Fruit fly (Drosophila melanogaster) whole organism, prepupa: ENCODE results near the gene CG44000.

Source experiments
- CG10631 ChIP-seq: fragments of 200-800 bp; sonication (Bioruptor generic); optimal IDR thresholded peaks from 2 replicates; lab custom pipeline; 2016; ENCODE audit warnings: missing biosample characterization, missing genetic modification characterization
- CG11294 ChIP-seq: fragments of 200-800 bp; sonication (Bioruptor generic); IDR thresholded peaks from 2 replicates; pipeline ENCODE4 v1.3.6; 2022; ENCODE audit warnings: missing biosample characterization, missing genetic modification characterization
- CG15336 ChIP-seq: fragments of 200-800 bp; sonication (Bioruptor generic); IDR thresholded peaks from 2 replicates; pipeline ENCODE4 v1.3.6; 2022; ENCODE audit warnings: missing biosample characterization, missing genetic modification characterization
- CG16779 ChIP-seq: fragments of 200-800 bp; sonication (Bioruptor generic); optimal IDR thresholded peaks from 3 replicates; lab custom pipeline; 2017; ENCODE audit warnings: missing biosample characterization, mild to moderate bottlenecking, missing genetic modification characterization
- CG31627 ChIP-seq: fragments of 200-800 bp; sonication (Bioruptor generic); optimal IDR thresholded peaks from 3 replicates; lab custom pipeline; 2016; ENCODE audit warnings: missing biosample characterization, missing genetic modification characterization
- CG32006 ChIP-seq: fragments of 200-800 bp; sonication (Bioruptor generic); optimal IDR thresholded peaks from 3 replicates; lab custom pipeline; 2017; ENCODE audit warnings: missing biosample characterization, mild to moderate bottlenecking, missing genetic modification characterization
- CG34406 ChIP-seq: fragments of 200-800 bp; sonication (Bioruptor generic); optimal IDR thresholded peaks from 3 replicates; lab custom pipeline; 2016; ENCODE audit warnings: missing biosample characterization, missing genetic modification characterization
- CG4318 ChIP-seq: fragments of 200-800 bp; sonication (Bioruptor generic); optimal IDR thresholded peaks from 3 replicates; lab custom pipeline; 2017; ENCODE audit warnings: missing biosample characterization, mild to moderate bottlenecking, missing genetic modification characterization
- CG6163 ChIP-seq: fragments of 200-800 bp; sonication (Bioruptor generic); IDR thresholded peaks from 3 replicates; pipeline ENCODE4 v1.3.6; 2022; ENCODE audit warnings: missing biosample characterization, missing genetic modification characterization
- CG6276 ChIP-seq: fragments of 200-800 bp; sonication (Bioruptor generic); optimal IDR thresholded peaks from 2 replicates; lab custom pipeline; 2017; ENCODE audit warnings: missing biosample characterization, mild to moderate bottlenecking, missing genetic modification characterization
- CG6808 ChIP-seq: fragments of 200-800 bp; sonication (Bioruptor generic); optimal IDR thresholded peaks from 3 replicates; lab custom pipeline; 2017; ENCODE audit warnings: missing biosample characterization, missing genetic modification characterization, mild to moderate bottlenecking, moderate library complexity, missing genetic modification reagents
- CG7368 ChIP-seq: fragments of 200-800 bp; sonication (Bioruptor generic); optimal IDR thresholded peaks from 3 replicates; lab custom pipeline; 2016; ENCODE audit warnings: missing biosample characterization, missing genetic modification characterization
- CG8119 ChIP-seq: fragments of 200-800 bp; sonication (Bioruptor generic); IDR thresholded peaks from 3 replicates; pipeline ENCODE4 v1.3.6; 2022; ENCODE audit warnings: missing biosample characterization, missing genetic modification characterization
- CG8319 ChIP-seq: fragments of 200-800 bp; sonication (Bioruptor generic); optimal IDR thresholded peaks from 3 replicates; lab custom pipeline; 2016; ENCODE audit warnings: missing biosample characterization, missing genetic modification characterization
- CG8632 ChIP-seq: fragments of 200-800 bp; sonication (Bioruptor generic); optimal IDR thresholded peaks from 3 replicates; lab custom pipeline; 2016; ENCODE audit warnings: missing biosample characterization, missing genetic modification characterization
- Eip75B ChIP-seq: fragments of 200-800 bp; sonication (Bioruptor generic); optimal IDR thresholded peaks from 3 replicates; lab custom pipeline; 2016; ENCODE audit warnings: missing biosample characterization, missing genetic modification characterization
- Eip78C ChIP-seq: fragments of 200-800 bp; sonication (Bioruptor generic); peaks from one replicate; lab custom pipeline; 2016; ENCODE audit warnings: missing biosample characterization, missing genetic modification characterization
- Eip93F ChIP-seq: fragments of 200-800 bp; sonication (Bioruptor generic); optimal IDR thresholded peaks from 2 replicates; lab custom pipeline; 2016; ENCODE audit warnings: missing biosample characterization, mild to moderate bottlenecking, missing genetic modification characterization
- Ets96B ChIP-seq: fragments of 200-800 bp; optimal IDR thresholded peaks from 2 replicates; lab custom pipeline; 2019; ENCODE audit warnings: missing biosample characterization, mild to moderate bottlenecking, missing genetic modification characterization, moderate library complexity
- Hr39 ChIP-seq: fragments of 200-800 bp; sonication (Bioruptor generic); optimal IDR thresholded peaks from 2 replicates; lab custom pipeline; 2016; ENCODE audit warnings: missing biosample characterization, missing genetic modification characterization
- Hr4 ChIP-seq: fragments of 200-800 bp; sonication (Bioruptor generic); optimal IDR thresholded peaks from 3 replicates; lab custom pipeline; 2016; ENCODE audit warnings: missing biosample characterization, missing genetic modification characterization
- Lpt ChIP-seq: fragments of 200-800 bp; sonication (Bioruptor generic); optimal IDR thresholded peaks from 3 replicates; lab custom pipeline; 2016; ENCODE audit warnings: missing biosample characterization, missing genetic modification characterization
- Met ChIP-seq: fragments of 200-800 bp; sonication (Bioruptor generic); optimal IDR thresholded peaks from 3 replicates; lab custom pipeline; 2016; ENCODE audit warnings: missing biosample characterization, missing genetic modification characterization
- OdsH ChIP-seq: fragments of 200-800 bp; sonication (Bioruptor generic); optimal IDR thresholded peaks from 3 replicates; lab custom pipeline; 2016; ENCODE audit warnings: missing biosample characterization, missing genetic modification characterization
- Smox ChIP-seq: fragments of 200-800 bp; sonication (Bioruptor generic); optimal IDR thresholded peaks from 3 replicates; lab custom pipeline; 2016; ENCODE audit warnings: missing biosample characterization, missing genetic modification characterization
- Sox102F ChIP-seq: fragments of 200-800 bp; sonication (Bioruptor generic); optimal IDR thresholded peaks from 2 replicates; lab custom pipeline; 2016; ENCODE audit warnings: missing biosample characterization, mild to moderate bottlenecking, missing genetic modification characterization
- Sox14 ChIP-seq: fragments of 200-800 bp; sonication (Bioruptor generic); optimal IDR thresholded peaks from 3 replicates; lab custom pipeline; 2016; ENCODE audit warnings: missing biosample characterization, missing genetic modification characterization
- Sox15 ChIP-seq: fragments of 200-800 bp; sonication (Bioruptor generic); optimal IDR thresholded peaks from 3 replicates; lab custom pipeline; 2016; ENCODE audit warnings: missing biosample characterization, missing genetic modification characterization
- achi ChIP-seq: fragments of 200-800 bp; sonication (Bioruptor generic); optimal IDR thresholded peaks from 3 replicates; lab custom pipeline; 2016; ENCODE audit warnings: missing biosample characterization, missing genetic modification characterization
- acj6 ChIP-seq: fragments of 200-800 bp; sonication (Bioruptor generic); optimal IDR thresholded peaks from 3 replicates; lab custom pipeline; 2016; ENCODE audit warnings: missing biosample characterization, missing genetic modification characterization
- cyc ChIP-seq: fragments of 200-800 bp; sonication (Bioruptor generic); optimal IDR thresholded peaks from 3 replicates; lab custom pipeline; 2016; ENCODE audit warnings: missing biosample characterization, missing genetic modification characterization
- dac ChIP-seq: fragments of 200-800 bp; sonication (Bioruptor generic); optimal IDR thresholded peaks from 2 replicates; lab custom pipeline; 2017; ENCODE audit warnings: missing biosample characterization, mild to moderate bottlenecking, missing genetic modification characterization
- dsx ChIP-seq: fragments of 200-800 bp; optimal IDR thresholded peaks from 3 replicates; lab custom pipeline; 2019; ENCODE audit warnings: missing biosample characterization, mild to moderate bottlenecking, missing genetic modification characterization, moderate library complexity; ENCODE audit not compliant: poor library complexity, severe bottlenecking
- eg ChIP-seq: fragments of 200-800 bp; sonication (Bioruptor generic); IDR thresholded peaks from 3 replicates; pipeline ENCODE4 v1.3.6; 2022; ENCODE audit warnings: missing biosample characterization, missing genetic modification characterization
- esn ChIP-seq: fragments of 200-800 bp; sonication (Bioruptor generic); optimal IDR thresholded peaks from 2 replicates; lab custom pipeline; 2016; ENCODE audit warnings: missing biosample characterization, mild to moderate bottlenecking, missing genetic modification characterization, moderate library complexity
- fd59A ChIP-seq: fragments of 200-800 bp; sonication (Bioruptor generic); optimal IDR thresholded peaks from 2 replicates; lab custom pipeline; 2017; ENCODE audit warnings: missing biosample characterization, mild to moderate bottlenecking, missing genetic modification characterization, missing genetic modification reagents
- fkh ChIP-seq: fragments of 200-800 bp; sonication (Bioruptor generic); optimal IDR thresholded peaks from 3 replicates; lab custom pipeline; 2017; ENCODE audit warnings: missing biosample characterization, mild to moderate bottlenecking, missing genetic modification characterization, moderate library complexity
- lz ChIP-seq: fragments of 200-800 bp; sonication (Bioruptor generic); optimal IDR thresholded peaks from 3 replicates; lab custom pipeline; 2016; ENCODE audit warnings: missing biosample characterization, missing genetic modification characterization
- pdm3 ChIP-seq: fragments of 200-800 bp; sonication (Bioruptor generic); optimal IDR thresholded peaks from 3 replicates; lab custom pipeline; 2016; ENCODE audit warnings: missing biosample characterization, missing genetic modification characterization
- salr ChIP-seq, 2 experiments: fragments of 200-800 bp; sonication (Bioruptor generic); optimal IDR thresholded peaks; 3 replicates each; lab custom pipeline; 2016 to 2018; ENCODE audit warnings: missing biosample characterization in 2 of 2, missing genetic modification characterization in 2 of 2, mild to moderate bottlenecking in 1 of 2
- spab ChIP-seq: fragments of 200-800 bp; sonication (Bioruptor generic); optimal IDR thresholded peaks from 2 replicates; lab custom pipeline; 2017; ENCODE audit warnings: missing biosample characterization, mild to moderate bottlenecking, missing genetic modification characterization, missing genetic modification reagents
- svp ChIP-seq: fragments of 200-800 bp; sonication (Bioruptor generic); peaks from one replicate; lab custom pipeline; 2016; ENCODE audit warnings: missing biosample characterization, missing genetic modification characterization
- topi ChIP-seq: fragments of 200-800 bp; sonication (Bioruptor generic); optimal IDR thresholded peaks from 3 replicates; lab custom pipeline; 2016; ENCODE audit warnings: missing biosample characterization, missing genetic modification characterization

Gene CG44000

DNA sequence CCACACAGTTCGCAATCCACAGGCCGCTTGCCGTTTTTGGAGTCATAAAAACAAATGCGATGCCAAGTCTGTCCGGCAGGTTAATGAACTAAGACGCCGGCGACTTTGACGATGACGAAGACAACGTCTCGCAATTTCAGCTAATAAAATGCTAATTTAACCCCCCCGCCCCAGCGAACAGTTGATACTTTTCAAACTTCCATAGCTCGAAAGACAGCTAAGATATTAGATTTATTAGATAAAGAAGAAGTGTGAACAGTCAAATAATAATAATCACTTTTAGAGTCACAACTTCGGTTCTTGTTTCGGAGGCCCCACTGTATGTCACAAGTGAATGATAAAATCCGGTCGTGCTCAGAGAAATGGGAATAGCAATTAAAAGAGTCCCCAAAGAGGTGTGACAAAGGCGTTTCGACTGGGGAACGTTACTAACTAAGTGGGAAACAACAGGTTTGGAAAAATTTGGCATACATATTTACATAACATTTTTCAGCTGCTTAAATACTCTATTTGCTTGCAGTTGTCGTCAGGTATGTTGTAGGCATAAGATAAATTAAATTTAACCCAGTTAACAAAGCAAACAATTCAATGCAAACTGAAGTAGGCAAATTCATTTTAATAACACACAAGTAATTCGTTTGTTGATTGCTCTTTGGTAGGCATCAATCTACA is 41.7 kb downstream of the CG44000 start (continued):
- TF ChIP-seq eg (GFP tag; lab: Robert Waterston, UW) (no peak), fd59A (GFP tag; lab: Kevin White, UChicago) (no peak), CG8632 (GFP tag; lab: Kevin White, UChicago) (no peak), Hr4 (GFP tag; lab: Kevin White, UChicago) (no peak), CG6808 (GFP tag; lab: Kevin White, UChicago) (no peak), CG31627 (GFP tag; lab: Kevin White, UChicago) (peak; percentile 28), dsx (no peak), Hr39 (GFP tag; lab: Kevin White, UChicago) (no peak), spab (GFP tag; lab: Kevin White, UChicago) (no peak)

DNA sequence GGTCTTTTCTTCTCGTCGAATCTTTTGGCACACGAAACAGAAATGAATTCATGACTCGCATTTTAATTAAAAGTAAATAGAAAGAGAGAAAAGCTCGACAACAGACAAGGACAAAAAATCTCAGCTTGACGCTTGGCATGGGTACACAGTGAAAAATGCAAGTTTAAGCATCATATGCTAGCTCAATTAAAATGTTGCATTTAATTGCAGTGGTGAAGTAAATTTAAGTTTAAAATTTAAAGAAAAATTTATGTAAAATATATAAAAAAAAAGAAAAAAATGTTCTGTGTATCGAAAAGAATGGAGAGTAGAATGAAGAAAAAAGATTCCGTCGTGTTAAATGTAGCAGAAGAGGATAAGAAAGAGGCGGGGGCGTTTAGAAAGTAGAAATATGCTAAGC is 42.5 kb downstream of the CG44000 start:
- TF ChIP-seq Hr4 (GFP tag; lab: Kevin White, UChicago) (peak; percentile 51), CG8632 (GFP tag; lab: Kevin White, UChicago) (peak; percentile 45), CG32006 (GFP tag; lab: Kevin White, UChicago) (peak; percentile 65), CG6808 (GFP tag; lab: Kevin White, UChicago) (no peak), CG6276 (GFP tag; lab: Kevin White, UChicago) (peak; percentile 11), cyc (GFP tag; lab: Kevin White, UChicago) (peak; percentile 34), CG31627 (GFP tag; lab: Kevin White, UChicago) (peak; percentile 20), Ets96B (tag; lab: Kevin White, UChicago) (peak; percentile 13), svp (GFP tag; lab: Kevin White, UChicago) (peak; percentile 73), eg (GFP tag; lab: Robert Waterston, UW) (0 out of 3 replicates have a peak, but pooled peaks have one; percentile 50), dac (GFP tag; lab: Kevin White, UChicago) (no peak), salr (GFP tag; optimal IDR thresholded peaks at IDR 0.05; lab: Kevin White, UChicago) (peak in 1 of 2 experiments; percentile 9), fkh (GFP tag; lab: Kevin White, UChicago) (no peak), CG10631 (GFP tag; lab: Kevin White, UChicago) (peak; percentile 35), topi (GFP tag; lab: Kevin White, UChicago) (peak; percentile 31), pdm3 (peak; percentile 32), lz (GFP tag; lab: Kevin White, UChicago) (peak; percentile 7), OdsH (GFP tag; lab: Kevin White, UChicago) (peak; percentile 31), esn (GFP tag; lab: Kevin White, UChicago) (peak; percentile 49), Met (GFP tag; lab: Kevin White, UChicago) (peak; percentile 43), CG34406 (peak; percentile 37), achi (GFP tag; lab: Kevin White, UChicago) (peak; percentile 37), Sox15 (no peak), CG11294 (GFP tag; lab: Robert Waterston, UW) (peak; percentile 19; the same call in 1 of the 2 replicates), CG15336 (peak; percentile 79), Eip75B (GFP tag; lab: Kevin White, UChicago) (no peak), Sox102F (peak; percentile 18), Eip93F (GFP tag; lab: Kevin White, UChicago) (no peak), CG8119 (GFP tag; lab: Robert Waterston, UW) (peak; percentile 49; the same call in 1 of the 3 replicates), Hr39 (GFP tag; lab: Kevin White, UChicago) (peak; percentile 14), Eip78C (GFP tag; lab: Kevin White, UChicago) (peak; percentile 57), Sox14 (no peak), Smox (GFP tag; lab: Kevin White, UChicago) (no peak), CG7368 (GFP tag; lab: Kevin White, UChicago) (no peak), CG6163 (peak; percentile 47; the same call in 2 of the 3 replicates), Lpt (GFP tag; lab: Kevin White, UChicago) (no peak), CG16779 (tag; lab: Kevin White, UChicago) (no peak), CG8319 (GFP tag; lab: Kevin White, UChicago) (no peak), CG4318 (GFP tag; lab: Kevin White, UChicago) (peak; percentile 12), acj6 (no peak)
